Worm (Caenorhabditis elegans): ENCODE data around the gene slcr-46.2.

slcr-46.2 gene

DNA sequence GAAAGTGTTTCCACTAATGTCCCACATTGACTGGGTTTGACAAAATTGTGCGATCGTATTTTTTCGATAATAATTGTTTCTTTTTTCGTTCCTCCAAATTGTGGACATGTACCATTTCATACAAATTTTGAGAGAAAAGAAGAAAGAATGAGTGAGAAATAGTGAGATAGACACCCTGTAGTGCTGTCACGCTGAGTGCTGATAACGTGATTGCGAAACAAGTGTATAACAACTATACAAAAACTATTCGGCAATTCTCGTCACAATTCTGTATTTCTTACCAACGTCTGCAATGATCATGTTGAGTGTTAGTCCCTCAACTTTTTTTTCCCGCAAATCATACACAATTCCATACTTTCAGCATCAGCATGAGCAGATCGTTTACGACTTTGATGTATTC lies 46.4 kb upstream of the slcr-46.2 start, which contains the start of gene C25F9.14 (continued):
- TF ChIP-seq hlh-11 (tag; optimal IDR thresholded peaks at IDR 0.05) (peak; percentile 12), daf-19 (GFP tag; conservative IDR thresholded peaks at IDR 0.05) (no peak), ama-1 (optimal IDR thresholded peaks at IDR 0.05) (no peak), egl-27 (tag; optimal IDR thresholded peaks at IDR 0.05) (no peak), lin-38 (GFP tag; IDR thresholded peaks at IDR 0.05) (no peak)

ce11 chrV:19433806-19434437 lies 44.0 kb upstream of the slcr-46.2 start, which contains the start of gene C25F9.16:
C25F9.16 (plus strand) TSS chrV:19434387.
- TF ChIP-seq aha-1 (tag) (peak; percentile 72), ctbp-1 (GFP tag; IDR thresholded peaks at IDR 0.05) (no peak), lsy-2 (tag; optimal IDR thresholded peaks at IDR 0.05) (no peak), pqm-1 (tag; optimal IDR thresholded peaks at IDR 0.05) (peak; percentile 42), T26A8.4 (GFP tag; IDR thresholded peaks at IDR 0.05) (no peak), Y5F2A.4 (GFP tag; optimal IDR thresholded peaks at IDR 0.05) (no peak), php-3 (GFP tag; IDR thresholded peaks at IDR 0.05) (peak; percentile 90), dmd-9 (GFP tag; IDR thresholded peaks at IDR 0.05) (no peak), daf-12 (tag; optimal IDR thresholded peaks at IDR 0.05) (no peak), daf-16 (GFP tag; optimal IDR thresholded peaks at IDR 0.05) (no peak), daf-16 (tag; optimal IDR thresholded peaks at IDR 0.05) (peak; percentile 33), nhr-6 (tag; optimal IDR thresholded peaks at IDR 0.05) (no peak), ceh-20 (GFP tag; IDR thresholded peaks at IDR 0.05) (0 out of 2 replicates have a peak, but pooled peaks have one; percentile 26), madf-5 (GFP tag; IDR thresholded peaks at IDR 0.05) (no peak), nhr-77 (tag; optimal IDR thresholded peaks at IDR 0.05) (no peak), Y48G9A.11 (GFP tag; IDR thresholded peaks at IDR 0.05) (no peak), ceh-32 (tag; optimal IDR thresholded peaks at IDR 0.05; ENCODE audit: poor library complexity) (no peak), F10B5.3 (tag; optimal IDR thresholded peaks at IDR 0.05) (no peak), sdz-12 (GFP tag; optimal IDR thresholded peaks at IDR 0.05) (no peak), rbr-2 (tag; optimal IDR thresholded peaks at IDR 0.05) (no peak), dpl-1 (GFP tag; optimal IDR thresholded peaks at IDR 0.05) (no peak), nhr-28 (tag; optimal IDR thresholded peaks at IDR 0.05) (peak; percentile 24)

- TF ChIP-seq lir-3 (tag; optimal IDR thresholded peaks at IDR 0.05) = no peak
- no peak for TF ChIP-seq nhr-42 (GFP tag; IDR thresholded peaks at IDR 0.05)
- no peak for TF ChIP-seq pha-4 (GFP tag; IDR thresholded peaks at IDR 0.05)
- TF ChIP-seq pha-4 (tag; optimal IDR thresholded peaks at IDR 0.05) = no peak
- no peak for TF ChIP-seq rbr-2 (tag; optimal IDR thresholded peaks at IDR 0.05)
These were observed 43.0 kb upstream of the slcr-46.2 start, which contains the start of gene C25F9.11 for ce11 chrV:19432972-19433371. C25F9.11 (minus strand) TSS chrV:19433072.

- TF ChIP-seq php-3 (GFP tag; IDR thresholded peaks at IDR 0.05) = peak; percentile 86
- peak; percentile 46 for TF ChIP-seq zip-2 (tag; optimal IDR thresholded peaks at IDR 0.05)
- TF ChIP-seq ama-1 (optimal IDR thresholded peaks at IDR 0.05) = no peak
- no peak for TF ChIP-seq tra-1 (GFP tag; IDR thresholded peaks at IDR 0.05)
- TF ChIP-seq R02D3.7 (tag; optimal IDR thresholded peaks at IDR 0.05) = no peak
- peak; percentile 27 for TF ChIP-seq nhr-28 (tag; optimal IDR thresholded peaks at IDR 0.05)
- no peak for TF ChIP-seq dmd-8 (GFP tag; IDR thresholded peaks at IDR 0.05)
- TF ChIP-seq aha-1 (tag) = peak; percentile 76
- TF ChIP-seq ctbp-1 (GFP tag; IDR thresholded peaks at IDR 0.05) = no peak
- TF ChIP-seq skn-1 (tag; optimal IDR thresholded peaks at IDR 0.05) = no peak
These were observed 42.1 kb upstream of the slcr-46.2 start for ce11 chrV:19432030-19432429.

All from whole organism, L4 larva.